Worm (Caenorhabditis elegans): ENCODE results near the gene cwp-2.

- no peak for TF ChIP-seq fos-1 (tag; optimal IDR thresholded peaks at IDR 0.05)
- TF ChIP-seq ama-1 (optimal IDR thresholded peaks at IDR 0.05), result no peak
- no peak for TF ChIP-seq daf-8 (GFP tag; IDR thresholded peaks at IDR 0.05)
- TF ChIP-seq lin-1 (GFP tag; IDR thresholded peaks at IDR 0.05), result no peak
- TF ChIP-seq hmg-1.1 (GFP tag; IDR thresholded peaks at IDR 0.05), result no peak
- no peak for TF ChIP-seq ces-1 (GFP tag; optimal IDR thresholded peaks at IDR 0.05)
- TF ChIP-seq zfp-3 (GFP tag; conservative IDR thresholded peaks at IDR 0.05), result no peak
- no peak for TF ChIP-seq nhr-77 (tag; optimal IDR thresholded peaks at IDR 0.05)
Measured at ce11 chrV:4801943-4802342, 40.5 kb downstream of the cwp-2 start.
